Fruit fly (Drosophila melanogaster) Kc167 (cell line): Measurements from ENCODE around the gene dsf.

Experiments
- Myc ChIP-seq: fragments of >200 bp; optimal IDR thresholded peaks from 2 replicates; lab custom pipeline; 2017; ENCODE audit warnings: missing external identifiers
- Sin3A ChIP-seq: fragments of >200 bp; optimal IDR thresholded peaks from 2 replicates; lab custom pipeline; 2018; ENCODE audit warnings: missing external identifiers
- h ChIP-seq: fragments of >200 bp; optimal IDR thresholded peaks from 3 replicates; lab custom pipeline; 2018; ENCODE audit warnings: missing external identifiers
- insv ChIP-seq: fragments of >200 bp; optimal IDR thresholded peaks from 3 replicates; lab custom pipeline; 2018; ENCODE audit warnings: missing external identifiers
- psq ChIP-seq: fragments of >200 bp; optimal IDR thresholded peaks from 2 replicates; lab custom pipeline; 2017; ENCODE audit warnings: missing external identifiers

DNA sequence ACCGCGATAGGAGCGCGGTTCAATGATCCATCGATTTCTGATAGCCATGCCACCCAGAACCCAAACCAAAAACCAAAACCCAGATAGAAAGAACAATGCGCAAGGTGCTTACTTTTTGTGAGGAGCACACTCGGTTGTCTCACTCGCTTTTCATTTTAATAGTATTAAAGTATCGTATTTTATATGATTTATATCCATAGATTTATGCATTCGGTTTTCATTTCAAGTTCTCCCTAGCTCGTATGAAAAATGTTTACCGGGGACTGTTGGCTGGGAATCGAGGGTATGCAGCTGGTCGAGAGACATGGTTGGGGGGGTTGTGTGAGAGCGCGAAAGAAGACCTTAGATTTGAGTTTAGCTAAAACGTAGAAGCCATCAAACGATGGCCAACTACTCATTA lies 46.3 kb downstream of the dsf start:
- TF ChIP-seq Myc (no peak), psq (lab: Kevin White, UChicago) (no peak), h (lab: Kevin White, UChicago) (no peak), insv (lab: Kevin White, UChicago) (no peak), Sin3A (lab: Kevin White, UChicago) (no peak)
